Worm (Caenorhabditis elegans) whole organism, L4/young adult: ENCODE results near the gene fbxa-199.

Experiments used
- dao-5 ChIP-seq: sonication (generic microtip); optimal IDR thresholded peaks from 2 replicates; lab custom pipeline; 2016; ENCODE audit warnings: missing genotype, missing genetic modification characterization, moderate library complexity, missing compliant biosample characterization
- him-1 ChIP-seq: sonication (generic microtip); optimal IDR thresholded peaks from 2 replicates; lab custom pipeline; 2016; ENCODE audit warnings: missing genotype, missing genetic modification reagents, missing genetic modification characterization, missing compliant biosample characterization

ce11 chrV:15432457-15432856 is 33.8 kb upstream of the fbxa-199 start, which contains the start of gene T26H5.8:
- TF ChIP-seq him-1 (no peak), dao-5 (tag; lab: Kevin White, UChicago) (no peak)
